Fruit fly (Drosophila melanogaster) whole organism, embryonic: Measurements from ENCODE around the gene Act87E.

Experiments
- BEAF-32 ChIP-seq: fragments of 200-800 bp; sonication (Bioruptor generic); optimal IDR thresholded peaks from 3 replicates; lab custom pipeline; 2017; ENCODE audit warnings: missing biosample characterization, missing genetic modification characterization, mild to moderate bottlenecking, moderate library complexity, missing genetic modification reagents
- Bdp1 ChIP-seq: fragments of 200-800 bp; sonication (Bioruptor generic); optimal IDR thresholded peaks from 3 replicates; lab custom pipeline; 2016; ENCODE audit warnings: missing biosample characterization, missing genetic modification characterization
- CG11247 ChIP-seq: fragments of 200-800 bp; sonication (Bioruptor generic); IDR thresholded peaks from 2 replicates; pipeline ENCODE4 v1.3.6; 2022; ENCODE audit warnings: missing biosample characterization, missing genetic modification characterization
- CG11504 ChIP-seq: fragments of 200-800 bp; sonication (Bioruptor generic); optimal IDR thresholded peaks from 3 replicates; lab custom pipeline; 2019; ENCODE audit warnings: missing biosample characterization, mild to moderate bottlenecking, missing genetic modification characterization, moderate library complexity
- CG12942 ChIP-seq: fragments of 200-800 bp; sonication (Bioruptor generic); optimal IDR thresholded peaks from 3 replicates; lab custom pipeline; 2016; ENCODE audit warnings: missing biosample characterization, missing genetic modification characterization
- CG13624 ChIP-seq: fragments of 200-800 bp; sonication (Bioruptor generic); optimal IDR thresholded peaks from 2 replicates; lab custom pipeline; 2016; ENCODE audit warnings: missing biosample characterization, missing genetic modification characterization
- CG17385 ChIP-seq: fragments of 200-800 bp; sonication (Bioruptor generic); optimal IDR thresholded peaks from 3 replicates; lab custom pipeline; 2018; ENCODE audit warnings: missing biosample characterization, mild to moderate bottlenecking, missing genetic modification characterization
- CG30020 ChIP-seq: fragments of 200-800 bp; optimal IDR thresholded peaks from 2 replicates; lab custom pipeline; 2019; ENCODE audit warnings: missing biosample characterization, mild to moderate bottlenecking, missing genetic modification characterization, moderate library complexity
- CG30431 ChIP-seq: fragments of 200-800 bp; sonication (Bioruptor generic); optimal IDR thresholded peaks from 2 replicates; lab custom pipeline; 2017; ENCODE audit warnings: missing biosample characterization, missing genetic modification characterization
- CG3065 ChIP-seq: fragments of 200-800 bp; sonication (Bioruptor generic); optimal IDR thresholded peaks from 2 replicates; lab custom pipeline; 2016; ENCODE audit warnings: missing biosample characterization, missing genetic modification characterization
- CG31388 ChIP-seq: fragments of 200-800 bp; sonication (Bioruptor generic); optimal IDR thresholded peaks from 2 replicates; lab custom pipeline; 2016; ENCODE audit warnings: missing biosample characterization, missing genetic modification characterization
- CG33213 ChIP-seq: fragments of 200-800 bp; sonication (Bioruptor generic); optimal IDR thresholded peaks from 3 replicates; lab custom pipeline; 2016; ENCODE audit warnings: missing biosample characterization, missing genetic modification characterization
- CG34422 ChIP-seq: fragments of 200-800 bp; sonication (Bioruptor generic); IDR thresholded peaks from 3 replicates; pipeline ENCODE4 v1.3.6; 2022; ENCODE audit warnings: missing biosample characterization, missing genetic modification characterization
- CG7357 ChIP-seq: fragments of 200-800 bp; sonication (Bioruptor generic); IDR thresholded peaks from 3 replicates; pipeline ENCODE4 v1.3.6; 2022; ENCODE audit warnings: missing biosample characterization, missing genetic modification characterization
- HLH4C ChIP-seq: fragments of 200-800 bp; sonication (Bioruptor generic); IDR thresholded peaks from 3 replicates; pipeline ENCODE4 v1.3.6; 2022; ENCODE audit warnings: missing biosample characterization, missing genetic modification characterization; ENCODE audit not compliant: partially characterized antibody
- Hmr ChIP-seq: fragments of 200-800 bp; sonication (Bioruptor generic); optimal IDR thresholded peaks from 3 replicates; lab custom pipeline; 2017; ENCODE audit warnings: mild to moderate bottlenecking, missing biosample characterization, missing genetic modification reagents, missing genetic modification characterization
- Hr78 ChIP-seq, 2 experiments: fragments of 200-800 bp in 1 of 2; fragments of >200 bp in 1 of 2; sonication (Bioruptor generic) in 1 of 2; optimal IDR thresholded peaks; 2 replicates each; lab custom pipeline; 2017 to 2019; ENCODE audit warnings: missing biosample characterization in 2 of 2, missing genetic modification characterization in 2 of 2, mild to moderate bottlenecking in 1 of 2, moderate library complexity in 1 of 2
- Kr ChIP-seq: fragments of 200-800 bp; sonication (Bioruptor generic); optimal IDR thresholded peaks from 2 replicates; lab custom pipeline; 2017; ENCODE audit warnings: missing biosample characterization, mild to moderate bottlenecking, missing genetic modification characterization
- Lpt ChIP-seq: fragments of >200 bp; optimal IDR thresholded peaks from 2 replicates; lab custom pipeline; 2018; ENCODE audit warnings: missing biosample characterization, missing genetic modification characterization
- MESR4 ChIP-seq: fragments of 200-800 bp; sonication (Bioruptor generic); optimal IDR thresholded peaks from 2 replicates; lab custom pipeline; 2018; ENCODE audit warnings: missing biosample characterization, mild to moderate bottlenecking, missing genetic modification characterization, moderate library complexity
- Mad ChIP-seq: fragments of 200-800 bp; sonication (Bioruptor generic); optimal IDR thresholded peaks from 2 replicates; lab custom pipeline; 2016; ENCODE audit warnings: missing biosample characterization, missing genetic modification characterization
- Opbp ChIP-seq: fragments of 200-800 bp; sonication (Bioruptor generic); IDR thresholded peaks from 3 replicates; pipeline ENCODE4 v1.3.6; 2022; ENCODE audit warnings: missing biosample characterization, missing genetic modification characterization; ENCODE audit not compliant: partially characterized antibody
- Sry-β ChIP-seq: fragments of 200-800 bp; sonication (Bioruptor generic); optimal IDR thresholded peaks from 2 replicates; lab custom pipeline; 2018; ENCODE audit warnings: missing biosample characterization, mild to moderate bottlenecking, missing genetic modification characterization, moderate library complexity
- Taf1 ChIP-seq: fragments of 200-800 bp; sonication (Bioruptor generic); IDR thresholded peaks from 2 replicates; pipeline ENCODE4 v1.3.6; 2022; ENCODE audit warnings: missing biosample characterization, missing genetic modification characterization
- Usf ChIP-seq: fragments of 200-800 bp; sonication (Bioruptor generic); optimal IDR thresholded peaks from 2 replicates; lab custom pipeline; 2017; ENCODE audit warnings: missing genotype, missing biosample characterization, missing genetic modification characterization
- Xrp1 ChIP-seq: fragments of 200-800 bp; sonication (Bioruptor generic); IDR thresholded peaks from 2 replicates; pipeline ENCODE4 v1.3.6; 2022; ENCODE audit warnings: missing biosample characterization, missing genetic modification characterization
- ap ChIP-seq: fragments of 200-800 bp; sonication (Bioruptor generic); IDR thresholded peaks from 2 replicates; pipeline ENCODE4 v1.3.6; 2022; ENCODE audit warnings: missing biosample characterization, missing genetic modification characterization
- ase ChIP-seq: fragments of 200-800 bp; sonication (Bioruptor generic); IDR thresholded peaks from 3 replicates; pipeline ENCODE4 v1.3.6; 2022; ENCODE audit warnings: missing biosample characterization, missing genetic modification characterization
- chinmo ChIP-seq: fragments of 200-800 bp; sonication (Bioruptor generic); IDR thresholded peaks from 4 replicates; pipeline ENCODE4 v1.3.6; 2022; ENCODE audit warnings: missing biosample characterization, missing genetic modification characterization; ENCODE audit not compliant: partially characterized antibody
- ci ChIP-seq: fragments of 200-800 bp; sonication (Bioruptor generic); IDR thresholded peaks from 3 replicates; pipeline ENCODE4 v1.3.6; 2022; ENCODE audit warnings: missing biosample characterization, missing genetic modification characterization
- gcm ChIP-seq: fragments of 200-800 bp; sonication (Bioruptor generic); optimal IDR thresholded peaks from 2 replicates; lab custom pipeline; 2019; ENCODE audit warnings: missing biosample characterization, mild to moderate bottlenecking, missing genetic modification characterization, moderate library complexity
- gfzf ChIP-seq: fragments of 200-800 bp; sonication (Bioruptor generic); optimal IDR thresholded peaks from 2 replicates; lab custom pipeline; 2016; ENCODE audit warnings: missing biosample characterization, mild to moderate bottlenecking, missing genetic modification characterization, moderate library complexity
- h ChIP-seq: fragments of >200 bp; optimal IDR thresholded peaks from 2 replicates; lab custom pipeline; 2017
- hb ChIP-seq: fragments of 200-800 bp; sonication (Bioruptor generic); IDR thresholded peaks from 3 replicates; pipeline ENCODE4 v1.3.6; 2022; ENCODE audit warnings: missing biosample characterization, missing genetic modification characterization; ENCODE audit not compliant: partially characterized antibody
- kni ChIP-seq: fragments of 200-800 bp; sonication (Bioruptor generic); optimal IDR thresholded peaks from 3 replicates; lab custom pipeline; 2017; ENCODE audit warnings: mild to moderate bottlenecking, missing biosample characterization, missing genetic modification reagents, missing genetic modification characterization
- knrl ChIP-seq: fragments of 200-800 bp; sonication (Bioruptor generic); IDR thresholded peaks from 3 replicates; pipeline ENCODE4 v1.3.6; 2022; ENCODE audit warnings: missing biosample characterization, missing genetic modification characterization; ENCODE audit not compliant: partially characterized antibody
- lov ChIP-seq, 2 experiments: fragments of 200-800 bp in 1 of 2; fragments of >200 bp in 1 of 2; sonication (Bioruptor generic) in 1 of 2; IDR thresholded peaks in 1 of 2; optimal IDR thresholded peaks in 1 of 2; 2 replicates in 1 of 2; 3 replicates in 1 of 2; pipeline versions ENCODE4 v1.3.6 to Lab custom; 2017 to 2022; ENCODE audit warnings: missing biosample characterization in 1 of 2, missing genetic modification characterization in 1 of 2
- maf-S ChIP-seq: fragments of 200-800 bp; sonication (Bioruptor generic); optimal IDR thresholded peaks from 2 replicates; lab custom pipeline; 2016; ENCODE audit warnings: missing biosample characterization, missing genetic modification characterization
- mam ChIP-seq: fragments of 200-800 bp; sonication (Bioruptor generic); optimal IDR thresholded peaks from 3 replicates; lab custom pipeline; 2016; ENCODE audit warnings: missing biosample characterization, missing genetic modification characterization
- phol ChIP-seq: fragments of 200-800 bp; sonication (Bioruptor generic); optimal IDR thresholded peaks from 3 replicates; lab custom pipeline; 2018; ENCODE audit warnings: missing biosample characterization, mild to moderate bottlenecking, missing genetic modification characterization, moderate library complexity
- run ChIP-seq: fragments of 200-800 bp; sonication (Bioruptor generic); optimal IDR thresholded peaks from 3 replicates; lab custom pipeline; 2018; ENCODE audit warnings: missing biosample characterization, mild to moderate bottlenecking, missing genetic modification characterization
- salm ChIP-seq: fragments of 200-800 bp; sonication (Bioruptor generic); optimal IDR thresholded peaks from 2 replicates; lab custom pipeline; 2018; ENCODE audit warnings: missing biosample characterization, mild to moderate bottlenecking, missing genetic modification characterization
- slp2 ChIP-seq: fragments of 200-800 bp; sonication (Bioruptor generic); optimal IDR thresholded peaks from 2 replicates; lab custom pipeline; 2016; ENCODE audit warnings: missing biosample characterization, missing genetic modification characterization
- sna ChIP-seq: fragments of 200-800 bp; sonication (Bioruptor generic); IDR thresholded peaks from 2 replicates; pipeline ENCODE4 v1.3.6; 2022; ENCODE audit warnings: missing biosample characterization, missing genetic modification characterization; ENCODE audit not compliant: partially characterized antibody
- so ChIP-seq: fragments of 200-800 bp; sonication (Bioruptor generic); IDR thresholded peaks from 3 replicates; pipeline ENCODE4 v1.3.6; 2022; ENCODE audit warnings: missing biosample characterization, missing genetic modification characterization
- tx ChIP-seq: fragments of 200-800 bp; sonication (Bioruptor generic); optimal IDR thresholded peaks from 2 replicates; lab custom pipeline; 2016; ENCODE audit warnings: missing biosample characterization, missing genetic modification characterization
- usp ChIP-seq: fragments of >200 bp; optimal IDR thresholded peaks from 2 replicates; lab custom pipeline; 2017; ENCODE audit warnings: missing biosample characterization, missing genetic modification characterization
- vfl ChIP-seq: fragments of 200-800 bp; sonication (Bioruptor generic); optimal IDR thresholded peaks from 2 replicates; lab custom pipeline; 2016; ENCODE audit warnings: missing biosample characterization, missing genetic modification characterization
- vnd ChIP-seq: fragments of 200-800 bp; sonication (Bioruptor generic); IDR thresholded peaks from 3 replicates; pipeline ENCODE4 v1.3.6; 2022; ENCODE audit warnings: missing biosample characterization, missing genetic modification characterization; ENCODE audit not compliant: partially characterized antibody
- z ChIP-seq: fragments of 200-800 bp; sonication (Bioruptor generic); IDR thresholded peaks from 3 replicates; pipeline ENCODE4 v1.3.6; 2022; ENCODE audit warnings: missing biosample characterization, missing genetic modification characterization
- zen2 ChIP-seq: fragments of 200-800 bp; sonication (Bioruptor generic); IDR thresholded peaks from 3 replicates; pipeline ENCODE4 v1.3.6; 2022; ENCODE audit warnings: missing biosample characterization, missing genetic modification characterization; ENCODE audit not compliant: partially characterized antibody

The Act87E gene

DNA sequence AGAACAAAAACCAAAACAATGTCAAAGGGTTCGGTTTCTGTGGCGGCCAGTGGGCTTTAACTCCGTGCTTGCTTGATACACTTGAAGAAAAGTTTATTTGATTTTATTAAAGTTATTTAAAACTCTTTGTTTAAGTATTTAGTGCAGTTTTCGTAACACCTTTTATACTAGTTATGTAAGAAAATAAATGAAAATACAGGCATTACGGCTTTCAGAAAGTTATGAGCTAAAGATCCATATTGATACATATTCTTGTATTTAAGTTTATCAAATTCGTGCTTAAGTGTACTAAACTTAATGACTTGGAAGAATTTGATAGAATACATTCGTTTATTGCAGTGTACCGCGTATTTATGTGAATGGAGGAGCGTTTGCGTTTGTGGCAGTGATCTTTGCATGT lies 20.7 kb downstream of the Act87E start (continued):
- TF ChIP-seq CG17385 (GFP tag; lab: Kevin White, UChicago) = peak; percentile 34
- TF ChIP-seq Hr78 (GFP tag; optimal IDR thresholded peaks at IDR 0.05; lab: Kevin White, UChicago) = no peak
- no peak for TF ChIP-seq sna (GFP tag; lab: Robert Waterston, UW)
- no peak for TF ChIP-seq salm
- TF ChIP-seq kni (GFP tag; lab: Kevin White, UChicago) = no peak
- TF ChIP-seq CG11504 (tag; lab: Kevin White, UChicago) = peak; percentile 64
- TF ChIP-seq Sry-β (GFP tag; lab: Kevin White, UChicago) = no peak
- TF ChIP-seq knrl = no peak
- no peak for TF ChIP-seq CG30020 (tag; lab: Kevin White, UChicago)
- peak; percentile 37 for TF ChIP-seq mam
- TF ChIP-seq so (GFP tag; lab: Robert Waterston, UW) = no peak
- peak; percentile 65 for TF ChIP-seq phol (tag; lab: Kevin White, UChicago)
- TF ChIP-seq z (GFP tag; lab: Robert Waterston, UW) = no peak
- no peak for TF ChIP-seq ci (GFP tag; lab: Robert Waterston, UW)
- TF ChIP-seq gcm (GFP tag; lab: Kevin White, UChicago) = no peak
- no peak for TF ChIP-seq maf-S (GFP tag; lab: Kevin White, UChicago)
- no peak for TF ChIP-seq CG34422 (GFP tag; lab: Robert Waterston, UW)
- no peak for TF ChIP-seq CG13624 (GFP tag; lab: Kevin White, UChicago)
- no peak for TF ChIP-seq run (tag; lab: Kevin White, UChicago)
- no peak for TF ChIP-seq HLH4C (GFP tag; lab: Robert Waterston, UW)
- no peak for TF ChIP-seq tx (GFP tag; lab: Kevin White, UChicago)
- no peak for TF ChIP-seq CG3065 (GFP tag; lab: Kevin White, UChicago)
- TF ChIP-seq CG33213 (GFP tag; lab: Kevin White, UChicago) = no peak
- no peak for TF ChIP-seq gfzf
- TF ChIP-seq hb (GFP tag; lab: Robert Waterston, UW) = no peak
- TF ChIP-seq Bdp1 (GFP tag; lab: Kevin White, UChicago) = no peak
- TF ChIP-seq Xrp1 (GFP tag; lab: Robert Waterston, UW) = peak; percentile 60
- TF ChIP-seq Kr = no peak
- TF ChIP-seq Mad (GFP tag; lab: Kevin White, UChicago) = no peak
- TF ChIP-seq CG12942 (GFP tag; lab: Kevin White, UChicago) = no peak
- TF ChIP-seq CG30431 = no peak
- TF ChIP-seq vnd (GFP tag; lab: Robert Waterston, UW) = no peak
- no peak for TF ChIP-seq ase (GFP tag; lab: Robert Waterston, UW)
- TF ChIP-seq Hmr (GFP tag; lab: Kevin White, UChicago) = no peak
- no peak for TF ChIP-seq usp
- peak; percentile 17 for TF ChIP-seq Usf (GFP tag; lab: Kevin White, UChicago)
- no peak for TF ChIP-seq MESR4 (GFP tag; lab: Kevin White, UChicago)
- TF ChIP-seq CG7357 (GFP tag; lab: Robert Waterston, UW) = peak; percentile 60; the same call in 1 of the 3 replicates
- TF ChIP-seq zen2 (GFP tag; lab: Robert Waterston, UW) = no peak
- TF ChIP-seq lov (optimal IDR thresholded peaks at IDR 0.05; lab: Kevin White, UChicago) = no peak
- no peak for TF ChIP-seq lov (GFP tag; IDR thresholded peaks at IDR 0.05; lab: Robert Waterston, UW)
- no peak for TF ChIP-seq chinmo (GFP tag; lab: Robert Waterston, UW)
- TF ChIP-seq vfl (GFP tag; lab: Kevin White, UChicago) = no peak
- no peak for TF ChIP-seq Opbp (GFP tag; lab: Robert Waterston, UW)
- no peak for TF ChIP-seq CG11247 (GFP tag; lab: Robert Waterston, UW)
- TF ChIP-seq ap = no peak
- TF ChIP-seq BEAF-32 (GFP tag; lab: Kevin White, UChicago) = no peak
- TF ChIP-seq slp2 (GFP tag; lab: Kevin White, UChicago) = no peak
- 0 out of 2 replicates have a peak, but pooled peaks have one; percentile 20 for TF ChIP-seq Taf1 (GFP tag; lab: Robert Waterston, UW)
- TF ChIP-seq h (lab: Kevin White, UChicago) = no peak
- no peak for TF ChIP-seq Lpt
- TF ChIP-seq CG31388 (GFP tag; lab: Kevin White, UChicago) = no peak
